Worm (Caenorhabditis elegans): Measurements from ENCODE around the gene ZC190.5.

Gene ZC190.5

ce11 chrV:8677193-8677592 is 3.8 kb upstream of the ZC190.5 start, which contains the start of gene ZC190.6:
TSS of gene ZC190.6 (minus strand) at chrV:8677293.
- TF ChIP-seq him-1 (tag; optimal IDR thresholded peaks at IDR 0.05) (no peak), lsl-1 (GFP tag; optimal IDR thresholded peaks at IDR 0.05) (no peak), F55B11.4 (tag; optimal IDR thresholded peaks at IDR 0.05; ENCODE audit: borderline replicate concordance, insufficient read depth) (no peak), egrh-3 (GFP tag; IDR thresholded peaks at IDR 0.05) (no peak), Y53F4B.3 (GFP tag; IDR thresholded peaks at IDR 0.05) (no peak), tbx-9 (tag; optimal IDR thresholded peaks at IDR 0.05; ENCODE audit: borderline replicate concordance) (no peak), Y79H2A.3 (GFP tag; conservative IDR thresholded peaks at IDR 0.05) (no peak), ets-4 (GFP tag; optimal IDR thresholded peaks at IDR 0.05) (no peak), ztf-25 (GFP tag; IDR thresholded peaks at IDR 0.05) (no peak), F37B4.10 (GFP tag; IDR thresholded peaks at IDR 0.05) (no peak), snpc-1.1 (tag; optimal IDR thresholded peaks at IDR 0.05; ENCODE audit: insufficient read depth) (no peak), attf-6 (GFP tag; IDR thresholded peaks at IDR 0.05) (no peak), rec-8 (tag; optimal IDR thresholded peaks at IDR 0.05) (no peak), lag-1 (GFP tag; IDR thresholded peaks at IDR 0.05) (no peak), lsy-27 (tag; optimal IDR thresholded peaks at IDR 0.05; ENCODE audit: borderline replicate concordance, insufficient read depth) (no peak)

DNA sequence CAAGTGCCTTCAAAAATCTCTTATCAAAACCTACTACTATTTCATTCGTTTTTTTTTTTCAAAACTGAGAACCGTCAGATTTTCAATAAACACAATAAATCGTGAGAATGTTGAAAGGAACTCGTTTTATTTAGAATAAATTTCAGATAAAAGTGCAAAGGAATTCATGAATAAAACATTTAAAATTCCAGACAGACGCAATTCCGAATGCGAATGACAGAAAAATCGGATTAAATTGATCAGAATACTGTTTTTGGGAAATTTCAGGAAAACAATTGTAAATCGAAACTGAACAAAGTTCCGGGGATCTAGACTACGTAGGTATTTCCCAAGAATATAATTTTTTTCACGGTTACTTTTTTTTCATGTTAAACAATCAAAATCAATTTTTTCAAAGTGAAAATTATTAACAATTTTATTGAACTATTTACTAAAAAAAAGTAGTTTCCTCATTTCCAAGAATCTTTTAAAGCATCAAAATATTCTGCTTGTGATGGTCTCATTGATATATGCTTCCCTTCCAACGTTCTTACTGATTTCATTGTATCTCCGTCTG is 1.8 kb downstream of the ZC190.5 start:
- TF ChIP-seq F49E8.2 (tag; optimal IDR thresholded peaks at IDR 0.05; ENCODE audit: insufficient read depth), result no peak
- no peak for TF ChIP-seq ZK185.1 (tag; optimal IDR thresholded peaks at IDR 0.05; ENCODE audit: poor library complexity, severe bottlenecking)

DNA sequence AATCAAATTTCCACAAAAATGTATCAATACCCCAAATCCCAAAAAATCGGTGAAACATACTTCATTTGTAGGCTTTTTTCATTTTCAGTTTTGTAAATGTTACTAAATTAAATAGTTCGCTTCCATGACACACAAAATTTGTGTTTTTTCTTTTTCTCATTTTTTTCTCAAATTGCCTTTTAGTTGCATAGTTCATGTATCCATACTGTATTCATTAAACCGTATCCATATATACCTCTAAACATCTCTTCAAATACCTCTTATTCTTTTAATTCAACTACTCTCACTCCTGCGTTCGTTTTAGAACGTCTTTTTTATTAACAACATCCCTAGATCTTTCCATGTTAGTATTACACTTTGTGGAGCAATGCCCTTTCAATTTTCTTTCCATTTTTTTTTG is 2.6 kb downstream of the ZC190.5 start:
- TF ChIP-seq nfya-1 (tag; optimal IDR thresholded peaks at IDR 0.05; ENCODE audit: borderline replicate concordance, insufficient read depth) (no peak), mcd-1 (GFP tag; IDR thresholded peaks at IDR 0.05) (no peak), ztf-25 (GFP tag; IDR thresholded peaks at IDR 0.05) (no peak), madf-6 (GFP tag; IDR thresholded peaks at IDR 0.05) (no peak), lag-1 (GFP tag; IDR thresholded peaks at IDR 0.05) (no peak), Y53F4B.3 (GFP tag; IDR thresholded peaks at IDR 0.05) (no peak), B0261.1 (tag; optimal IDR thresholded peaks at IDR 0.05) (no peak), die-1 (tag; optimal IDR thresholded peaks at IDR 0.05) (no peak), F22D6.2 (tag; optimal IDR thresholded peaks at IDR 0.05) (no peak), unc-130 (GFP tag; optimal IDR thresholded peaks at IDR 0.05) (no peak)

- TF ChIP-seq snpc-1.1 (tag; optimal IDR thresholded peaks at IDR 0.05; ENCODE audit: insufficient read depth), result no peak
Measured at ce11 chrV:8668224-8668623, 5.2 kb downstream of the ZC190.5 start.

ce11 chrV:8667230-8668021 is 6.0 kb downstream of the ZC190.5 start:
- TF ChIP-seq fkh-3 (tag; optimal IDR thresholded peaks at IDR 0.05), result no peak
- no peak for TF ChIP-seq Y79H2A.3 (GFP tag; conservative IDR thresholded peaks at IDR 0.05)
- no peak for TF ChIP-seq chd-7 (tag; optimal IDR thresholded peaks at IDR 0.05)
- no peak for TF ChIP-seq madf-6 (GFP tag; IDR thresholded peaks at IDR 0.05)
- no peak for TF ChIP-seq ztf-26 (tag; optimal IDR thresholded peaks at IDR 0.05)
- no peak for TF ChIP-seq xnd-1 (tag; optimal IDR thresholded peaks at IDR 0.05)
- no peak for TF ChIP-seq ztf-25 (GFP tag; IDR thresholded peaks at IDR 0.05)
